Worm (Caenorhabditis elegans) whole organism, L4 larva: ENCODE results near the gene egl-1.

ENCODE experiments used
- T26A8.4 ChIP-seq: fragments of 200-800 bp; sonication (Bioruptor generic); IDR thresholded peaks from 2 replicates; pipeline ENCODE4 v1.3.6; 2022; ENCODE audit warnings: missing genetic modification characterization, missing compliant biosample characterization
- ceh-82 ChIP-seq: sonication (generic microtip); optimal IDR thresholded peaks from 2 replicates; lab custom pipeline; 2017; ENCODE audit warnings: missing biosample characterization, missing genetic modification characterization
- lin-13 ChIP-seq: fragments of 150-350 bp; optimal IDR thresholded peaks from 2 replicates; lab custom pipeline; 2014; ENCODE audit warnings: missing biosample characterization, missing genetic modification reagents, missing genetic modification characterization
- mdl-1 ChIP-seq, 2 experiments: fragments of 150-350 bp in 1 of 2; sonication (generic microtip) in 1 of 2; optimal IDR thresholded peaks; 2 replicates each; lab custom pipeline; 2014 to 2017; ENCODE audit warnings: missing biosample characterization in 2 of 2, missing genetic modification characterization in 2 of 2
- mep-1 ChIP-seq: fragments of 150-350 bp; sonication (generic microtip); optimal IDR thresholded peaks from 3 replicates; lab custom pipeline; 2014; ENCODE audit warnings: missing biosample characterization, missing genetic modification characterization
- nhr-11 ChIP-seq: fragments of 150-350 bp; optimal IDR thresholded peaks from 2 replicates; lab custom pipeline; 2014; ENCODE audit warnings: missing biosample characterization, missing genetic modification characterization
- nhr-48 ChIP-seq: sonication (generic microtip); optimal IDR thresholded peaks from 2 replicates; lab custom pipeline; 2016; ENCODE audit warnings: mild to moderate bottlenecking, missing genetic modification characterization, missing compliant biosample characterization
- snpc-4 ChIP-seq: fragments of 150-350 bp; optimal IDR thresholded peaks from 2 replicates; lab custom pipeline; 2014; ENCODE audit warnings: missing biosample characterization, missing genetic modification characterization
- unc-39 ChIP-seq: sonication (generic microtip); optimal IDR thresholded peaks from 2 replicates; lab custom pipeline; 2017; ENCODE audit warnings: missing biosample characterization, missing genetic modification characterization

DNA sequence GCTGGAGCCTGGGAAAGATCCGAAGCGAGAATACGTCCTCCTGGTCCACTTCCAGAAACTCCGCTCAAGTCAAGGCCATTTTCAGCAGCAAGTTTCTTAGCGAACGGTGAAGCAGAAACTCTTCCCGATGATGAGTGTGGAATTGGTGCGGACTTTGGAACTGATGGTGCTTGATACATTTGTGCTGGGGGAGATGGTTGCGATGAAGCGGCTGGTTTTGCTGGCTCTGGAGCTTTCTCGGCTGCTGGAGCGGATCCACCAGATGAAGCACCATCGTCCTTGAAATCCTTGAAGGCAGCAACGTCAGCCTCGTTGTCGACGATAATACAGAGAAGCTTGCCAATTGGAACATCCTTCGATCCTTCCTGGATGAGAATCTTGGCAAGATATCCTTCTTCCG lies 14.3 kb upstream of the egl-1 start:
- TF ChIP-seq lin-13 (GFP tag; lab: Kevin White, UChicago) (no peak), mdl-1 (tag; optimal IDR thresholded peaks at IDR 0.05; lab: Kevin White, UChicago) (no peak), mep-1 (no peak), unc-39 (no peak), T26A8.4 (GFP tag; lab: Robert Waterston, UW) (no peak), nhr-48 (tag; lab: Kevin White, UChicago) (no peak), ceh-82 (tag; lab: Kevin White, UChicago) (no peak), snpc-4 (tag; lab: Kevin White, UChicago) (no peak), nhr-11 (tag; lab: Kevin White, UChicago) (no peak)
